Worm (Caenorhabditis elegans) whole organism, L3 larva: ENCODE data around the gene R09E10.2.

Experiments
- R02D3.7 ChIP-seq: fragments of 150-350 bp; optimal IDR thresholded peaks from 2 replicates; lab custom pipeline; 2014; ENCODE audit warnings: missing biosample characterization, missing genetic modification characterization
- ama-1 ChIP-seq: fragments of 150-350 bp; optimal IDR thresholded peaks from 2 replicates; lab custom pipeline; 2018
- daf-12 ChIP-seq: fragments of 150-350 bp; optimal IDR thresholded peaks from 2 replicates; lab custom pipeline; 2014; ENCODE audit warnings: missing biosample characterization, missing genetic modification reagents, missing genetic modification characterization
- elt-3 ChIP-seq, 3 experiments: fragments of 150-350 bp in 1 of 3; sonication (generic microtip) in 2 of 3; optimal IDR thresholded peaks; 2 replicates in 2 of 3; 4 replicates in 1 of 3; lab custom pipeline; 2014 to 2017; ENCODE audit warnings: missing biosample characterization in 3 of 3, missing genetic modification characterization in 3 of 3
- nhr-77 ChIP-seq: fragments of 150-350 bp; optimal IDR thresholded peaks from 2 replicates; lab custom pipeline; 2014; ENCODE audit warnings: missing biosample characterization, missing genetic modification characterization
- ztf-11 ChIP-seq: fragments of 150-350 bp; optimal IDR thresholded peaks from 2 replicates; lab custom pipeline; 2014; ENCODE audit warnings: missing biosample characterization, missing genetic modification characterization

DNA sequence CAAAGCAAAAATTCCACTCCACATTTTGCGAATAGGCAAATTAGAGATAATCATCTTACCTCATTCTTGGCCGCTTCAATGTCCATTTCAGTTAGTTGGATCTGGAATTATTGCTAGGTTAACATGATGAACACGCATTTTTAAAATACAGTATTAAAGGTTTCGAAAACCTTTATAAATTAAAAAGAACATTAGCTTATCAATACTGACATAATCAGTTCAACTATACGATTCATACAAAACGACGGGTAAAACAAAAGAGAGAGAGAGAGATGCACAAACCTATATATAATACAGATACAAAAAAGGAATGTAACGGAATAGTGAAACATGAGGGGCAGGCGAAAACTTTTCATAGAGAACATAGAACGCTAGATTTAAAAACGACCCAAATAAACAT, 36.6 kb downstream of the R09E10.2 start, which contains the start of gene thk-1:
- TF ChIP-seq R02D3.7 (tag; lab: Kevin White, UChicago): no peak
- TF ChIP-seq nhr-77 (tag; lab: Kevin White, UChicago): no peak
- no peak for TF ChIP-seq ztf-11 (tag; lab: Kevin White, UChicago)
- TF ChIP-seq daf-12: no peak
- TF ChIP-seq ama-1 (lab: Kevin White, UChicago): no peak
- TF ChIP-seq elt-3 (tag; optimal IDR thresholded peaks at IDR 0.05; lab: Kevin White, UChicago): no peak
